Fruit fly (Drosophila melanogaster) whole organism, embryonic: ENCODE data around the gene CG3009.

Source experiments
- Adf1 ChIP-seq: fragments of 200-800 bp; sonication (Bioruptor generic); IDR thresholded peaks from 2 replicates; pipeline ENCODE4 v1.3.6; 2022; ENCODE audit warnings: missing biosample characterization, missing genetic modification characterization
- Antp ChIP-seq: fragments of 200-800 bp; sonication (Bioruptor generic); optimal IDR thresholded peaks from 3 replicates; lab custom pipeline; 2016; ENCODE audit warnings: missing biosample characterization, missing genetic modification characterization
- CG1024 ChIP-seq: fragments of 200-800 bp; sonication (Bioruptor generic); IDR thresholded peaks from 2 replicates; pipeline ENCODE4 v1.3.6; 2022; ENCODE audit warnings: missing biosample characterization, missing genetic modification characterization
- CG10267 ChIP-seq: fragments of 200-800 bp; sonication (Bioruptor generic); optimal IDR thresholded peaks from 2 replicates; lab custom pipeline; 2018; ENCODE audit warnings: missing biosample characterization, mild to moderate bottlenecking, missing genetic modification characterization, moderate library complexity
- CG11560 ChIP-seq: fragments of 200-800 bp; sonication (Bioruptor generic); IDR thresholded peaks from 3 replicates; pipeline ENCODE4 v1.3.6; 2022; ENCODE audit warnings: missing biosample characterization, missing genetic modification characterization
- CG1233 ChIP-seq: fragments of 200-800 bp; sonication (Bioruptor generic); optimal IDR thresholded peaks from 4 replicates; lab custom pipeline; 2018; ENCODE audit warnings: missing biosample characterization, mild to moderate bottlenecking, missing genetic modification characterization
- CG12391 ChIP-seq: fragments of 200-800 bp; sonication (Bioruptor generic); optimal IDR thresholded peaks from 3 replicates; lab custom pipeline; 2018; ENCODE audit warnings: missing biosample characterization, mild to moderate bottlenecking, missing genetic modification characterization, moderate library complexity
- CG12744 ChIP-seq: fragments of 200-800 bp; sonication (Bioruptor generic); optimal IDR thresholded peaks from 2 replicates; lab custom pipeline; 2016; ENCODE audit warnings: missing biosample characterization, missing genetic modification characterization
- CG14667 ChIP-seq: fragments of 200-800 bp; sonication (Bioruptor generic); IDR thresholded peaks from 2 replicates; pipeline ENCODE4 v1.3.6; 2022; ENCODE audit warnings: missing biosample characterization, missing genetic modification characterization
- CG14860 ChIP-seq: fragments of 200-800 bp; sonication (Bioruptor generic); IDR thresholded peaks from 3 replicates; pipeline ENCODE4 v1.3.6; 2022; ENCODE audit warnings: missing biosample characterization, missing genetic modification characterization; ENCODE audit not compliant: partially characterized antibody
- CG14965 ChIP-seq: fragments of 200-800 bp; sonication (Bioruptor generic); optimal IDR thresholded peaks from 2 replicates; lab custom pipeline; 2016; ENCODE audit warnings: missing biosample characterization, missing genetic modification characterization, borderline replicate concordance
- CG16815 ChIP-seq: fragments of 200-800 bp; sonication (Bioruptor generic); optimal IDR thresholded peaks from 3 replicates; lab custom pipeline; 2017; ENCODE audit warnings: missing biosample characterization, mild to moderate bottlenecking, missing genetic modification characterization
- CG17186 ChIP-seq: fragments of 200-800 bp; sonication (Bioruptor generic); optimal IDR thresholded peaks from 3 replicates; lab custom pipeline; 2017; ENCODE audit warnings: missing biosample characterization, missing genetic modification reagents, missing genetic modification characterization
- CG2120 ChIP-seq: fragments of 200-800 bp; sonication (Bioruptor generic); optimal IDR thresholded peaks from 3 replicates; lab custom pipeline; 2016; ENCODE audit warnings: missing biosample characterization, missing genetic modification characterization
- CG2199 ChIP-seq: fragments of 200-800 bp; sonication (Bioruptor generic); IDR thresholded peaks from 3 replicates; pipeline ENCODE4 v1.3.6; 2022; ENCODE audit warnings: missing biosample characterization, missing genetic modification characterization
- CG2712 ChIP-seq: fragments of 200-800 bp; optimal IDR thresholded peaks from 3 replicates; lab custom pipeline; 2019; ENCODE audit warnings: missing biosample characterization, mild to moderate bottlenecking, missing genetic modification characterization, moderate library complexity
- CG3281 ChIP-seq: fragments of 200-800 bp; sonication (Bioruptor generic); optimal IDR thresholded peaks from 3 replicates; lab custom pipeline; 2017; ENCODE audit warnings: missing biosample characterization, mild to moderate bottlenecking, missing genetic modification characterization
- CG4820 ChIP-seq: fragments of 200-800 bp; sonication (Bioruptor generic); optimal IDR thresholded peaks from 3 replicates; lab custom pipeline; 2016; ENCODE audit warnings: missing biosample characterization, missing genetic modification characterization
- CG6654 ChIP-seq: fragments of 200-800 bp; sonication (Bioruptor generic); optimal IDR thresholded peaks from 2 replicates; lab custom pipeline; 2017; ENCODE audit warnings: missing biosample characterization, mild to moderate bottlenecking, missing genetic modification characterization
- CG7745 ChIP-seq: fragments of 200-800 bp; sonication (Bioruptor generic); optimal IDR thresholded peaks from 2 replicates; lab custom pipeline; 2018; ENCODE audit warnings: missing biosample characterization, mild to moderate bottlenecking, missing genetic modification characterization, moderate library complexity
- CG7786 ChIP-seq: fragments of 200-800 bp; sonication (Bioruptor generic); optimal IDR thresholded peaks from 2 replicates; lab custom pipeline; 2016; ENCODE audit warnings: missing biosample characterization, missing genetic modification characterization
- CG7839 ChIP-seq: fragments of 200-800 bp; sonication (Bioruptor generic); optimal IDR thresholded peaks from 3 replicates; lab custom pipeline; 2018; ENCODE audit warnings: missing biosample characterization, mild to moderate bottlenecking, missing genetic modification characterization, moderate library complexity
- CG8478 ChIP-seq: fragments of >200 bp; optimal IDR thresholded peaks from 2 replicates; lab custom pipeline; 2018
- Gsc ChIP-seq: fragments of 200-800 bp; sonication (Bioruptor generic); IDR thresholded peaks from 2 replicates; pipeline ENCODE4 v1.3.6; 2022; ENCODE audit warnings: missing biosample characterization, missing genetic modification characterization
- HmgZ ChIP-seq: fragments of 200-800 bp; sonication (Bioruptor generic); optimal IDR thresholded peaks from 2 replicates; lab custom pipeline; 2018; ENCODE audit warnings: missing biosample characterization, mild to moderate bottlenecking, missing genetic modification characterization
- Hmr ChIP-seq: fragments of 200-800 bp; sonication (Bioruptor generic); optimal IDR thresholded peaks from 3 replicates; lab custom pipeline; 2017; ENCODE audit warnings: mild to moderate bottlenecking, missing biosample characterization, missing genetic modification reagents, missing genetic modification characterization
- Hr78 ChIP-seq, 2 experiments: fragments of 200-800 bp in 1 of 2; fragments of >200 bp in 1 of 2; sonication (Bioruptor generic) in 1 of 2; optimal IDR thresholded peaks; 2 replicates each; lab custom pipeline; 2017 to 2019; ENCODE audit warnings: missing biosample characterization in 2 of 2, missing genetic modification characterization in 2 of 2, mild to moderate bottlenecking in 1 of 2, moderate library complexity in 1 of 2
- Mes4 ChIP-seq: fragments of 200-800 bp; sonication (Bioruptor generic); optimal IDR thresholded peaks from 2 replicates; lab custom pipeline; 2016; ENCODE audit warnings: missing biosample characterization, missing genetic modification characterization
- Oli ChIP-seq: fragments of 200-800 bp; sonication (Bioruptor generic); optimal IDR thresholded peaks from 2 replicates; lab custom pipeline; 2018; ENCODE audit warnings: missing biosample characterization, mild to moderate bottlenecking, missing genetic modification characterization, moderate library complexity
- ab ChIP-seq: fragments of 200-800 bp; sonication (Bioruptor generic); optimal IDR thresholded peaks from 2 replicates; lab custom pipeline; 2016; ENCODE audit warnings: missing biosample characterization, missing genetic modification characterization
- crp ChIP-seq, 2 experiments: fragments of 200-800 bp; sonication (Bioruptor generic); optimal IDR thresholded peaks; 2 replicates in 1 of 2; 3 replicates in 1 of 2; lab custom pipeline; 2017; ENCODE audit warnings: missing biosample characterization in 2 of 2, missing genetic modification characterization in 2 of 2, mild to moderate bottlenecking in 1 of 2, moderate library complexity in 1 of 2
- dati ChIP-seq: fragments of 200-800 bp; sonication (Bioruptor generic); IDR thresholded peaks from 2 replicates; pipeline ENCODE4 v1.3.6; 2022; ENCODE audit warnings: missing biosample characterization, missing genetic modification characterization
- dimm ChIP-seq: fragments of 200-800 bp; sonication (Bioruptor generic); IDR thresholded peaks from 2 replicates; pipeline ENCODE4 v1.3.6; 2022; ENCODE audit warnings: missing biosample characterization, missing genetic modification characterization
- dpn ChIP-seq, 2 experiments: fragments of 200-800 bp; sonication (Bioruptor generic); optimal IDR thresholded peaks; 3 replicates each; lab custom pipeline; 2016; ENCODE audit warnings: missing biosample characterization in 2 of 2, missing genetic modification characterization in 2 of 2
- gce ChIP-seq: fragments of 200-800 bp; sonication (Bioruptor generic); IDR thresholded peaks from 3 replicates; pipeline ENCODE4 v1.3.6; 2022; ENCODE audit warnings: missing biosample characterization, missing genetic modification characterization
- grn ChIP-seq: fragments of 200-800 bp; sonication (Bioruptor generic); optimal IDR thresholded peaks from 3 replicates; lab custom pipeline; 2017; ENCODE audit warnings: missing biosample characterization, missing genetic modification characterization
- gro ChIP-seq: fragments of 200-800 bp; sonication (Bioruptor generic); optimal IDR thresholded peaks from 2 replicates; lab custom pipeline; 2016; ENCODE audit warnings: missing biosample characterization, missing genetic modification characterization
- jigr1 ChIP-seq: fragments of 200-800 bp; sonication (Bioruptor generic); IDR thresholded peaks from 3 replicates; pipeline ENCODE4 v1.3.6; 2022; ENCODE audit warnings: missing biosample characterization, missing genetic modification characterization
- kni ChIP-seq: fragments of 200-800 bp; sonication (Bioruptor generic); optimal IDR thresholded peaks from 3 replicates; lab custom pipeline; 2017; ENCODE audit warnings: mild to moderate bottlenecking, missing biosample characterization, missing genetic modification reagents, missing genetic modification characterization
- luna ChIP-seq: fragments of 200-800 bp; sonication (Bioruptor generic); optimal IDR thresholded peaks from 2 replicates; lab custom pipeline; 2016; ENCODE audit warnings: missing biosample characterization, missing genetic modification characterization
- pho ChIP-seq: fragments of 200-800 bp; sonication (Bioruptor generic); optimal IDR thresholded peaks from 2 replicates; lab custom pipeline; 2016; ENCODE audit warnings: missing biosample characterization, missing genetic modification characterization
- pnt ChIP-seq: fragments of 200-800 bp; sonication (Bioruptor generic); optimal IDR thresholded peaks from 3 replicates; lab custom pipeline; 2016; ENCODE audit warnings: missing biosample characterization, missing genetic modification characterization
- salm ChIP-seq: fragments of 200-800 bp; sonication (Bioruptor generic); optimal IDR thresholded peaks from 2 replicates; lab custom pipeline; 2018; ENCODE audit warnings: missing biosample characterization, mild to moderate bottlenecking, missing genetic modification characterization
- sisA ChIP-seq: fragments of 200-800 bp; sonication (Bioruptor generic); IDR thresholded peaks from 2 replicates; pipeline ENCODE4 v1.3.6; 2022; ENCODE audit warnings: missing biosample characterization, missing genetic modification characterization
- sob ChIP-seq: fragments of 200-800 bp; sonication (Bioruptor generic); IDR thresholded peaks from 2 replicates; pipeline ENCODE4 v1.3.6; 2022; ENCODE audit warnings: missing biosample characterization, missing genetic modification characterization
- sr ChIP-seq: fragments of 200-800 bp; sonication (Bioruptor generic); IDR thresholded peaks from 3 replicates; pipeline ENCODE4 v1.3.6; 2022; ENCODE audit warnings: missing biosample characterization, missing genetic modification characterization
- tll ChIP-seq, 2 experiments: fragments of 200-800 bp in 1 of 2; fragments of >200 bp in 1 of 2; sonication (Bioruptor generic) in 1 of 2; optimal IDR thresholded peaks; 2 replicates each; lab custom pipeline; 2017 to 2019; ENCODE audit warnings: missing biosample characterization in 2 of 2, missing genetic modification characterization in 2 of 2, mild to moderate bottlenecking in 1 of 2, moderate library complexity in 1 of 2
- usp ChIP-seq: fragments of >200 bp; optimal IDR thresholded peaks from 2 replicates; lab custom pipeline; 2017; ENCODE audit warnings: missing biosample characterization, missing genetic modification characterization
- vfl ChIP-seq: fragments of 200-800 bp; sonication (Bioruptor generic); optimal IDR thresholded peaks from 2 replicates; lab custom pipeline; 2016; ENCODE audit warnings: missing biosample characterization, missing genetic modification characterization
- zfh2 ChIP-seq: fragments of 200-800 bp; sonication (Bioruptor generic); optimal IDR thresholded peaks from 2 replicates; lab custom pipeline; 2016; ENCODE audit warnings: missing biosample characterization, missing genetic modification characterization

CG3009 gene

DNA sequence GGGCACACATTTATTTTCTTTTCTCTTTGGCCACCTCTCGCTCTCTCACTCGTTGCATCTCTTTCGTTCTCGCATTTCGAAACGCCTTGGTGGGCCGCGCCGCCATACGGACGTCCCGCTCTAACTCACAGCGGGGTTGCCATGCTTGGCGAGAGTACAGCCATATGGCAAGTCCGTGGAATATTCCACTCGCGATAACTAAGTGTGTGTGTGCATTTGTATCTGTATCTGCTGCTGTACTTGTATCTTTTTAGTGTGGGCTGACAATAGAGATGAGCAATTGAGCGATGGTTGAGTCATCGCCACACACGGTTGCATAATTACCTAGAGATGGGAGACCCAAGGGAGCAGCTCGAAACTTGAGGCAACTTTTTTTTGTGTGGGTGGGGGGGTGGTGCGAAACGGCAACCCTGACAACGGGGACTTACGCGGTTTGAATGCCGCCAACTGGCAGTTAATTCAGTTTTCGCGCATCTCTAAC lies 18.0 kb upstream of the CG3009 start (continued):
- TF ChIP-seq usp (GFP tag; lab: Kevin White, UChicago) = no peak
- TF ChIP-seq CG2712 (tag; lab: Kevin White, UChicago) = peak; percentile 75
- 0 out of 3 replicates have a peak, but pooled peaks have one; percentile 56 for TF ChIP-seq CG2199 (GFP tag; lab: Robert Waterston, UW)
- peak; percentile 89 for TF ChIP-seq gro (GFP tag; lab: Kevin White, UChicago)
- TF ChIP-seq jigr1 = peak; percentile 51; the same call in 1 of the 3 replicates
- TF ChIP-seq CG12391 = peak; percentile 77
- TF ChIP-seq CG4820 = peak; percentile 68
- peak; percentile 93 for TF ChIP-seq CG7786 (GFP tag; lab: Kevin White, UChicago)
- TF ChIP-seq grn = peak; percentile 39
- TF ChIP-seq CG3281 (GFP tag; lab: Kevin White, UChicago) = peak; percentile 76
- peak; percentile 81 for TF ChIP-seq CG7839 (tag; lab: Kevin White, UChicago)
- peak; percentile 88 for TF ChIP-seq HmgZ (tag; lab: Kevin White, UChicago)
- no peak for TF ChIP-seq Hr78 (GFP tag; optimal IDR thresholded peaks at IDR 0.05; lab: Kevin White, UChicago)
- peak; percentile 69 for TF ChIP-seq ab
- TF ChIP-seq vfl (GFP tag; lab: Kevin White, UChicago) = peak; percentile 66
- TF ChIP-seq luna (GFP tag; lab: Kevin White, UChicago) = no peak
- TF ChIP-seq CG7745 (tag; lab: Kevin White, UChicago) = no peak
- peak; percentile 86 for TF ChIP-seq CG14667
- TF ChIP-seq CG14860 (GFP tag; lab: Robert Waterston, UW) = peak; percentile 65
- TF ChIP-seq CG2120 (GFP tag; lab: Kevin White, UChicago) = peak; percentile 94
- peak; percentile 64 for TF ChIP-seq CG10267 (tag; lab: Kevin White, UChicago)
- peak; percentile 73 for TF ChIP-seq CG1233 (GFP tag; lab: Kevin White, UChicago)
- TF ChIP-seq Mes4 (GFP tag; lab: Kevin White, UChicago) = peak; percentile 46
- TF ChIP-seq pho (GFP tag; lab: Kevin White, UChicago) = peak; percentile 78
- TF ChIP-seq CG11560 (tag; lab: Robert Waterston, UW) = peak; percentile 78
- TF ChIP-seq dati = peak; percentile 56; the same call in 1 of the 2 replicates
- peak; percentile 86 to 89 for TF ChIP-seq dpn (GFP tag; optimal IDR thresholded peaks at IDR 0.05; lab: Kevin White, UChicago)
- TF ChIP-seq CG6654 (GFP tag; lab: Kevin White, UChicago) = peak; percentile 39
- peak; percentile 92 for TF ChIP-seq sob (GFP tag; lab: Robert Waterston, UW)
- TF ChIP-seq Antp (GFP tag; lab: Kevin White, UChicago) = peak; percentile 92
- TF ChIP-seq crp (GFP tag; optimal IDR thresholded peaks at IDR 0.05; lab: Kevin White, UChicago) = peak in 1 of 2 experiments; percentile 43
- peak; percentile 49 for TF ChIP-seq CG17186
- TF ChIP-seq CG12744 = peak; percentile 76
- TF ChIP-seq Gsc = peak; percentile 56; the same call in 1 of the 2 replicates
- TF ChIP-seq Adf1 (GFP tag; lab: Robert Waterston, UW) = peak; percentile 65
- peak; percentile 98 for TF ChIP-seq CG8478 (lab: Kevin White, UChicago)
- TF ChIP-seq CG1024 (GFP tag; lab: Robert Waterston, UW) = peak; percentile 67
- peak; percentile 91 for TF ChIP-seq Hmr (GFP tag; lab: Kevin White, UChicago)
- peak; percentile 75 for TF ChIP-seq Oli (tag; lab: Kevin White, UChicago)
- peak; percentile 73 for TF ChIP-seq pnt (GFP tag; lab: Kevin White, UChicago)
- TF ChIP-seq sr (GFP tag; lab: Robert Waterston, UW) = peak; percentile 85
- TF ChIP-seq CG16815 (GFP tag; lab: Kevin White, UChicago) = peak; percentile 57
- peak; percentile 71 for TF ChIP-seq kni (GFP tag; lab: Kevin White, UChicago)
- TF ChIP-seq tll (GFP tag; optimal IDR thresholded peaks at IDR 0.05; lab: Kevin White, UChicago) = peak in 1 of 2 experiments; percentile 52
- peak; percentile 62; the same call in 1 of the 3 replicates for TF ChIP-seq gce (GFP tag; lab: Robert Waterston, UW)
- peak; percentile 84 for TF ChIP-seq sisA (GFP tag; lab: Robert Waterston, UW)
- TF ChIP-seq salm = peak; percentile 31
- TF ChIP-seq zfh2 (GFP tag; lab: Kevin White, UChicago) = peak; percentile 92
- no peak for TF ChIP-seq CG14965 (GFP tag; lab: Kevin White, UChicago)
- TF ChIP-seq dimm (GFP tag; lab: Robert Waterston, UW) = peak; percentile 46; the same call in 1 of the 2 replicates
